Worm (Caenorhabditis elegans): ENCODE measurements around the gene ttr-50.

ttr-50 gene

DNA sequence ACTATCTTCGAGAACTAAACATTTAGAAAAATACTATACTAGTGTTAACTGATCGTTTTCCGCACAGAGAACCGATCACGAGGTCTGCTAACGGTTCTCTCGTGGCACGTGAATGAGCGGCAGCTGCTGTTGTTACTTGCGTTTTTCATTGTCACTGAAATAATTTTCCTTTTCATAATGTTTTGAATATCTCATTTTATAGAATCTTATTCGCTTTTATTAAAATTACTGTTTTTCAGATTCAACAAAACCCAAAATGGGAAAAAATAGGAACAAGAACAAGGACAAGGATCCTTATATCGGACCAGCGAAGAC is 4.4 kb downstream of the ttr-50 start, which contains the start of gene F58B3.6 (continued):
- no peak for TF ChIP-seq sptf-1 (tag; optimal IDR thresholded peaks at IDR 0.05)
- peak in 2 of 6 experiments; percentile 16 to 67 for TF ChIP-seq elt-3 (tag; optimal IDR thresholded peaks at IDR 0.05)
- no peak for TF ChIP-seq C04F5.9 (tag; optimal IDR thresholded peaks at IDR 0.05)
- no peak for TF ChIP-seq mef-2 (tag; optimal IDR thresholded peaks at IDR 0.05)
- no peak for TF ChIP-seq ceh-88 (GFP tag; IDR thresholded peaks at IDR 0.05)
- TF ChIP-seq nhr-20 (tag; optimal IDR thresholded peaks at IDR 0.05) = peak; percentile 89
- no peak for TF ChIP-seq aly-2 (tag; optimal IDR thresholded peaks at IDR 0.05)
- peak; percentile 77 for TF ChIP-seq nhr-19 (GFP tag; conservative IDR thresholded peaks at IDR 0.05)
- no peak for TF ChIP-seq nhr-12 (tag; optimal IDR thresholded peaks at IDR 0.05)
- no peak for TF ChIP-seq vab-15 (tag; optimal IDR thresholded peaks at IDR 0.05)
- no peak for TF ChIP-seq nhr-76 (tag; optimal IDR thresholded peaks at IDR 0.05)
- no peak for TF ChIP-seq Y116A8C.19 (tag; optimal IDR thresholded peaks at IDR 0.05; ENCODE audit: borderline replicate concordance)
- no peak for TF ChIP-seq nhr-77 (tag; optimal IDR thresholded peaks at IDR 0.05)
- TF ChIP-seq nhr-71 (tag; optimal IDR thresholded peaks at IDR 0.05) = peak; percentile 77
- peak; percentile 16 for TF ChIP-seq tbx-2 (tag; optimal IDR thresholded peaks at IDR 0.05)
- no peak for TF ChIP-seq lin-15B (tag; optimal IDR thresholded peaks at IDR 0.05)
- TF ChIP-seq unc-130 (tag; optimal IDR thresholded peaks at IDR 0.05) = peak; percentile 54
- no peak for TF ChIP-seq fkh-4 (tag; optimal IDR thresholded peaks at IDR 0.05; ENCODE audit: borderline replicate concordance)
- no peak for TF ChIP-seq ztf-11 (tag; optimal IDR thresholded peaks at IDR 0.05)
- no peak for TF ChIP-seq zip-4 (GFP tag; optimal IDR thresholded peaks at IDR 0.05)
- no peak for TF ChIP-seq sox-4 (tag; optimal IDR thresholded peaks at IDR 0.05)
- peak in 1 of 2 experiments; percentile 33 for TF ChIP-seq efl-1 (optimal IDR thresholded peaks at IDR 0.05)
- TF ChIP-seq efl-1 (GFP tag; optimal IDR thresholded peaks at IDR 0.05 in 1 of 2) = peak; percentile 7 to 39
- TF ChIP-seq blmp-1 (tag; optimal IDR thresholded peaks at IDR 0.05) = peak; percentile 76
- TF ChIP-seq dsc-1 (tag; optimal IDR thresholded peaks at IDR 0.05) = no peak
- TF ChIP-seq ceh-82 (tag; optimal IDR thresholded peaks at IDR 0.05) = no peak
- no peak for TF ChIP-seq lin-39 (tag; optimal IDR thresholded peaks at IDR 0.05)
- TF ChIP-seq swsn-7 (tag; optimal IDR thresholded peaks at IDR 0.05) = peak; percentile 6
- TF ChIP-seq elt-2 (tag; optimal IDR thresholded peaks at IDR 0.05) = no peak
- peak; percentile 26 to 65 for TF ChIP-seq lsy-2 (tag; optimal IDR thresholded peaks at IDR 0.05)
- no peak for TF ChIP-seq ces-1 (GFP tag; optimal IDR thresholded peaks at IDR 0.05)
- TF ChIP-seq ceh-8 (GFP tag; optimal IDR thresholded peaks at IDR 0.05) = no peak
- TF ChIP-seq hlh-17 (GFP tag; optimal IDR thresholded peaks at IDR 0.05; ENCODE audit: borderline replicate concordance) = no peak
- no peak for TF ChIP-seq isw-1 (GFP tag; IDR thresholded peaks at IDR 0.05)
- no peak for TF ChIP-seq fkh-8 (tag; optimal IDR thresholded peaks at IDR 0.05)
- peak; percentile 73 for TF ChIP-seq mep-1 (tag; optimal IDR thresholded peaks at IDR 0.05)
- no peak for TF ChIP-seq F16B12.6 (tag; optimal IDR thresholded peaks at IDR 0.05)

DNA sequence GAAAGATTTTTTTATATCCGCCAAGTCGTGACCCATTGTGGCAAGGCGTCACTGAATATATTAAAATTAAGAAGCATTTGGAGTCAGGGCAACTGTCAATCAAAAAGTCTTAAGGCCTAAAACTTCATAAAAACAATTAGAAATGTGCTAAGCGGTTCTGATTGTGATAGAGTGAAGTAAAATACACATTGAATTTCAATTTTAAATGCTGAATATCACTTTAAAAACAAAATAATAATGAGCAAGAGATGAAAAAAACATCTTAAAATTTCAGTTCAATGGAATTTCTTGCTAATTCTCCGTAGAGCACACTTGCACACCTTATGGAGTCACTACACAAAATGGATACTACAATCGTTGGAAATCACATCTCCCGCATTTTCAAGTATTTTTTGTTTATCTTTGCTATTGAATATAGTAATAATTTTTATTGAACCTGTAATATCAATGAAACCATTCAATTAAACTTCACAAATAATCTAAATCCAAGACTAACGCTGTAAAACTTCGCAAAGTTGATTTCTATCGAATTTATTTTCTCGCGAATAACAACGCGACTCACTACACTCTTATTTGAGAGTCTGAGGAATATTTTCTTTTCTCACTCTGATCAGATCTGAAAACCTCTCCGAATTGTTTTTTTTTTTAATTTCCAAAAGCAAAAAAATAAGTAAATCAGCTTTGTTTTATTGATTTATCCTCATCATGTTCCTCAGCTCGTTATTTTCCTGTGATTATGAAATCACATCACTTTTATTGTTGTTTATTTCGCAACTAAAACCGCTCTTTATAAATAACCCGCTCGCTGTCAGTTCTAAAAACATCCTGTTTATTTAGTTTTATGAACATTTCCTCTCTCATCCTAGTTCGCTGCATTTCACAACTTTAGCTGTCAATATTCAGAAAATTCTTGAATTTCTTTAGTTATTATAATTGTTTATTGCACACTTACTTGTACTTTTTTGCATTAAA is 5.1 kb downstream of the ttr-50 start, which contains the start of gene mars-1:
Gene mars-1, minus strand, starts transcription at position 51 of the 972 bp plus-strand sequence.
- TF ChIP-seq pax-3 (tag; optimal IDR thresholded peaks at IDR 0.05) = peak; percentile 81
- TF ChIP-seq swsn-7 (tag; optimal IDR thresholded peaks at IDR 0.05) = peak; percentile 63
- no peak for TF ChIP-seq fkh-10 (GFP tag; optimal IDR thresholded peaks at IDR 0.05)
- no peak for TF ChIP-seq sup-37 (GFP tag; optimal IDR thresholded peaks at IDR 0.05)
- TF ChIP-seq lir-3 (tag; optimal IDR thresholded peaks at IDR 0.05; ENCODE audit: poor library complexity) = peak; percentile 76
- TF ChIP-seq dpl-1 (GFP tag; optimal IDR thresholded peaks at IDR 0.05) = peak; percentile 53 to 63 (median 61)
- peak in 1 of 2 experiments; percentile 60 for TF ChIP-seq ztf-11 (tag; optimal IDR thresholded peaks at IDR 0.05)
- peak; percentile 73 for TF ChIP-seq tbx-2 (tag; optimal IDR thresholded peaks at IDR 0.05)
- TF ChIP-seq ceh-8 (GFP tag; optimal IDR thresholded peaks at IDR 0.05) = no peak
- TF ChIP-seq lin-35 (GFP tag; optimal IDR thresholded peaks at IDR 0.05) = peak; percentile 66 to 84
- TF ChIP-seq nhr-20 (tag; optimal IDR thresholded peaks at IDR 0.05) = peak; percentile 86
- no peak for TF ChIP-seq hlh-4 (tag; optimal IDR thresholded peaks at IDR 0.05)
- TF ChIP-seq lin-15B (tag; optimal IDR thresholded peaks at IDR 0.05) = peak; percentile 52
- peak; percentile 77 for TF ChIP-seq xbp-1 (tag; optimal IDR thresholded peaks at IDR 0.05)
- no peak for TF ChIP-seq nhr-28 (tag; optimal IDR thresholded peaks at IDR 0.05)
- TF ChIP-seq skn-1 (tag; optimal IDR thresholded peaks at IDR 0.05) = peak; percentile 34
- TF ChIP-seq irx-1 (tag; optimal IDR thresholded peaks at IDR 0.05) = peak; percentile 64
- TF ChIP-seq zag-1 (tag; optimal IDR thresholded peaks at IDR 0.05) = no peak
- TF ChIP-seq blmp-1 (tag; optimal IDR thresholded peaks at IDR 0.05) = peak; percentile 12
- no peak for TF ChIP-seq pqm-1 (tag; optimal IDR thresholded peaks at IDR 0.05)
- peak; percentile 80 for TF ChIP-seq vab-15 (tag; optimal IDR thresholded peaks at IDR 0.05)
- peak; percentile 72 for TF ChIP-seq rnt-1 (tag; optimal IDR thresholded peaks at IDR 0.05)
- TF ChIP-seq C04F5.9 (tag; optimal IDR thresholded peaks at IDR 0.05) = peak; percentile 62

Measured in whole organism, L1 larva.